Fruit fly (Drosophila melanogaster) whole organism, embryonic: Measurements from ENCODE around the gene CG9393.

Source experiments
- Aef1 ChIP-seq: fragments of 200-800 bp; sonication (Bioruptor generic); IDR thresholded peaks from 3 replicates; pipeline ENCODE4 v1.3.6; 2022; ENCODE audit warnings: missing biosample characterization, missing genetic modification characterization
- Asciz ChIP-seq: fragments of 200-800 bp; sonication (Bioruptor generic); optimal IDR thresholded peaks from 2 replicates; lab custom pipeline; 2017; ENCODE audit warnings: missing biosample characterization, mild to moderate bottlenecking, missing genetic modification characterization, missing genetic modification reagents
- CG10543 ChIP-seq: fragments of 200-800 bp; sonication (Bioruptor generic); optimal IDR thresholded peaks from 3 replicates; lab custom pipeline; 2017; ENCODE audit warnings: missing biosample characterization, mild to moderate bottlenecking, missing genetic modification characterization, moderate library complexity
- CG10979 ChIP-seq: fragments of 200-800 bp; sonication (Bioruptor generic); optimal IDR thresholded peaks from 2 replicates; lab custom pipeline; 2018; ENCODE audit warnings: missing biosample characterization, mild to moderate bottlenecking, missing genetic modification characterization, moderate library complexity
- CG11093 ChIP-seq: fragments of 200-800 bp; sonication (Bioruptor generic); IDR thresholded peaks from 3 replicates; pipeline ENCODE4 v1.3.6; 2022; ENCODE audit warnings: missing biosample characterization, missing genetic modification characterization
- CG11504 ChIP-seq: fragments of 200-800 bp; sonication (Bioruptor generic); optimal IDR thresholded peaks from 3 replicates; lab custom pipeline; 2019; ENCODE audit warnings: missing biosample characterization, mild to moderate bottlenecking, missing genetic modification characterization, moderate library complexity
- CG12659 ChIP-seq: fragments of 200-800 bp; sonication (Bioruptor generic); optimal IDR thresholded peaks from 3 replicates; lab custom pipeline; 2017; ENCODE audit warnings: mild to moderate bottlenecking, missing biosample characterization, missing genetic modification reagents, missing genetic modification characterization
- CG14441 ChIP-seq: fragments of 200-800 bp; sonication (Bioruptor generic); IDR thresholded peaks from 2 replicates; pipeline ENCODE4 v1.3.6; 2022; ENCODE audit warnings: missing biosample characterization, missing genetic modification characterization
- CG14710 ChIP-seq: fragments of 200-800 bp; sonication (Bioruptor generic); optimal IDR thresholded peaks from 3 replicates; lab custom pipeline; 2019; ENCODE audit warnings: missing biosample characterization, mild to moderate bottlenecking, missing genetic modification characterization, moderate library complexity
- CG1602 ChIP-seq: fragments of 200-800 bp; sonication (Bioruptor generic); optimal IDR thresholded peaks from 3 replicates; lab custom pipeline; 2016; ENCODE audit warnings: missing biosample characterization, missing genetic modification characterization
- CG1647 ChIP-seq: fragments of 200-800 bp; sonication (Bioruptor generic); optimal IDR thresholded peaks from 3 replicates; lab custom pipeline; 2016; ENCODE audit warnings: missing biosample characterization, missing genetic modification characterization
- CG17612 ChIP-seq: fragments of 200-800 bp; sonication (Bioruptor generic); IDR thresholded peaks from 2 replicates; pipeline ENCODE4 v1.3.6; 2022; ENCODE audit warnings: missing biosample characterization, missing genetic modification characterization
- CG17912 ChIP-seq: fragments of 200-800 bp; sonication (Bioruptor generic); optimal IDR thresholded peaks from 2 replicates; lab custom pipeline; 2018; ENCODE audit warnings: missing biosample characterization, mild to moderate bottlenecking, missing genetic modification characterization
- CG2129 ChIP-seq: fragments of 200-800 bp; sonication (Bioruptor generic); IDR thresholded peaks from 2 replicates; pipeline ENCODE4 v1.3.6; 2022; ENCODE audit warnings: missing biosample characterization, missing genetic modification characterization; ENCODE audit not compliant: partially characterized antibody
- CG30431 ChIP-seq: fragments of 200-800 bp; sonication (Bioruptor generic); optimal IDR thresholded peaks from 2 replicates; lab custom pipeline; 2017; ENCODE audit warnings: missing biosample characterization, missing genetic modification characterization
- CG34224 ChIP-seq: fragments of 200-800 bp; sonication (Bioruptor generic); IDR thresholded peaks from 3 replicates; pipeline ENCODE4 v1.3.6; 2022; ENCODE audit warnings: missing biosample characterization, missing genetic modification characterization; ENCODE audit not compliant: partially characterized antibody
- CG3726 ChIP-seq: fragments of 200-800 bp; sonication (Bioruptor generic); IDR thresholded peaks from 3 replicates; pipeline ENCODE4, ENCODE4 v1.3.6; 2022; ENCODE audit warnings: missing biosample characterization, missing genetic modification characterization
- CG3847 ChIP-seq: fragments of 200-800 bp; sonication (Bioruptor generic); IDR thresholded peaks from 2 replicates; pipeline ENCODE4 v1.3.6; 2022; ENCODE audit warnings: missing biosample characterization, missing genetic modification characterization
- CG4328 ChIP-seq: fragments of 200-800 bp; sonication (Bioruptor generic); optimal IDR thresholded peaks from 3 replicates; lab custom pipeline; 2017; ENCODE audit warnings: missing biosample characterization, missing genetic modification reagents, missing genetic modification characterization
- CG4404 ChIP-seq: fragments of 200-800 bp; sonication (Bioruptor generic); IDR thresholded peaks from 2 replicates; pipeline ENCODE4 v1.3.6; 2022; ENCODE audit warnings: missing biosample characterization, missing genetic modification characterization
- CG8944 ChIP-seq: fragments of 200-800 bp; sonication (Bioruptor generic); optimal IDR thresholded peaks from 3 replicates; lab custom pipeline; 2016; ENCODE audit warnings: missing biosample characterization, missing genetic modification characterization
- Dref ChIP-seq: fragments of 200-800 bp; sonication (Bioruptor generic); IDR thresholded peaks from 2 replicates; pipeline ENCODE4 v1.3.6; 2022; ENCODE audit warnings: missing biosample characterization, missing genetic modification characterization
- Gug ChIP-seq: fragments of 200-800 bp; sonication (Bioruptor generic); IDR thresholded peaks from 4 replicates; pipeline ENCODE4 v1.3.6; 2022; ENCODE audit warnings: missing biosample characterization, missing genetic modification characterization
- HLHmδ ChIP-seq: fragments of 200-800 bp; sonication (Bioruptor generic); optimal IDR thresholded peaks from 2 replicates; lab custom pipeline; 2018; ENCODE audit warnings: missing biosample characterization, mild to moderate bottlenecking, missing genetic modification characterization, moderate library complexity
- HmgD ChIP-seq: fragments of 200-800 bp; sonication (Bioruptor generic); optimal IDR thresholded peaks from 3 replicates; lab custom pipeline; 2016; ENCODE audit warnings: missing biosample characterization, missing genetic modification characterization
- Hr3 ChIP-seq: fragments of 200-800 bp; sonication (Bioruptor generic); optimal IDR thresholded peaks from 3 replicates; lab custom pipeline; 2016; ENCODE audit warnings: missing biosample characterization, missing genetic modification characterization
- NC2α ChIP-seq: fragments of 200-800 bp; sonication (Bioruptor generic); optimal IDR thresholded peaks from 2 replicates; lab custom pipeline; 2016; ENCODE audit warnings: missing biosample characterization, missing genetic modification characterization
- NFAT ChIP-seq: fragments of 200-800 bp; sonication (Bioruptor generic); IDR thresholded peaks from 2 replicates; pipeline ENCODE4 v1.3.6; 2022; ENCODE audit warnings: missing biosample characterization, missing genetic modification characterization
- PHDP ChIP-seq: fragments of 200-800 bp; sonication (Bioruptor generic); optimal IDR thresholded peaks from 3 replicates; lab custom pipeline; 2018; ENCODE audit warnings: missing biosample characterization, mild to moderate bottlenecking, missing genetic modification characterization, moderate library complexity
- Scr ChIP-seq: fragments of 200-800 bp; sonication (Bioruptor generic); IDR thresholded peaks from 2 replicates; pipeline ENCODE4 v1.3.6; 2022; ENCODE audit warnings: missing biosample characterization, missing genetic modification characterization; ENCODE audit not compliant: partially characterized antibody
- Sry-β ChIP-seq: fragments of 200-800 bp; sonication (Bioruptor generic); optimal IDR thresholded peaks from 2 replicates; lab custom pipeline; 2018; ENCODE audit warnings: missing biosample characterization, mild to moderate bottlenecking, missing genetic modification characterization, moderate library complexity
- Vsx1 ChIP-seq: fragments of 200-800 bp; sonication (Bioruptor generic); optimal IDR thresholded peaks from 2 replicates; lab custom pipeline; 2017; ENCODE audit warnings: missing biosample characterization, mild to moderate bottlenecking, missing genetic modification characterization, missing genetic modification reagents
- ab ChIP-seq: fragments of 200-800 bp; sonication (Bioruptor generic); optimal IDR thresholded peaks from 2 replicates; lab custom pipeline; 2016; ENCODE audit warnings: missing biosample characterization, missing genetic modification characterization
- caup ChIP-seq: fragments of 200-800 bp; sonication (Bioruptor generic); optimal IDR thresholded peaks from 3 replicates; lab custom pipeline; 2017; ENCODE audit warnings: missing biosample characterization, mild to moderate bottlenecking, missing genetic modification characterization, moderate library complexity; ENCODE audit not compliant: severe bottlenecking
- danr ChIP-seq: fragments of 200-800 bp; sonication (Bioruptor generic); IDR thresholded peaks from 2 replicates; pipeline ENCODE4 v1.3.6; 2022; ENCODE audit warnings: missing biosample characterization, missing genetic modification characterization
- disco-r ChIP-seq: fragments of 200-800 bp; sonication (Bioruptor generic); optimal IDR thresholded peaks from 2 replicates; lab custom pipeline; 2016; ENCODE audit warnings: missing biosample characterization, missing genetic modification characterization
- ems ChIP-seq: fragments of 200-800 bp; sonication (Bioruptor generic); optimal IDR thresholded peaks from 3 replicates; lab custom pipeline; 2016; ENCODE audit warnings: missing biosample characterization, missing genetic modification characterization
- en ChIP-seq: fragments of 200-800 bp; sonication (Bioruptor generic); optimal IDR thresholded peaks from 2 replicates; lab custom pipeline; 2016; ENCODE audit warnings: missing biosample characterization, missing genetic modification characterization
- fu2 ChIP-seq: fragments of 200-800 bp; sonication (Bioruptor generic); optimal IDR thresholded peaks from 2 replicates; lab custom pipeline; 2016; ENCODE audit warnings: missing biosample characterization, missing genetic modification characterization
- gro ChIP-seq: fragments of 200-800 bp; sonication (Bioruptor generic); optimal IDR thresholded peaks from 2 replicates; lab custom pipeline; 2016; ENCODE audit warnings: missing biosample characterization, missing genetic modification characterization
- ind ChIP-seq: fragments of 200-800 bp; sonication (Bioruptor generic); optimal IDR thresholded peaks from 3 replicates; lab custom pipeline; 2016; ENCODE audit warnings: missing biosample characterization, missing genetic modification characterization
- lbe ChIP-seq: fragments of 200-800 bp; sonication (Bioruptor generic); optimal IDR thresholded peaks from 2 replicates; lab custom pipeline; 2016; ENCODE audit warnings: missing biosample characterization, mild to moderate bottlenecking, missing genetic modification characterization
- maf-S ChIP-seq: fragments of 200-800 bp; sonication (Bioruptor generic); optimal IDR thresholded peaks from 2 replicates; lab custom pipeline; 2016; ENCODE audit warnings: missing biosample characterization, missing genetic modification characterization
- org-1 ChIP-seq: fragments of 200-800 bp; sonication (Bioruptor generic); optimal IDR thresholded peaks from 2 replicates; lab custom pipeline; 2017; ENCODE audit warnings: missing biosample characterization, missing genetic modification characterization
- pros ChIP-seq: fragments of 200-800 bp; sonication (Bioruptor generic); optimal IDR thresholded peaks from 3 replicates; lab custom pipeline; 2019; ENCODE audit warnings: missing biosample characterization, mild to moderate bottlenecking, missing genetic modification characterization, moderate library complexity
- sd ChIP-seq: fragments of 200-800 bp; sonication (Bioruptor generic); optimal IDR thresholded peaks from 3 replicates; lab custom pipeline; 2018; ENCODE audit warnings: missing biosample characterization, mild to moderate bottlenecking, missing genetic modification characterization, moderate library complexity
- slbo ChIP-seq: fragments of 200-800 bp; sonication (Bioruptor generic); IDR thresholded peaks from 2 replicates; pipeline ENCODE4 v1.3.6; 2022; ENCODE audit warnings: missing biosample characterization, missing genetic modification characterization
- stc ChIP-seq: fragments of 200-800 bp; sonication (Bioruptor generic); IDR thresholded peaks from 2 replicates; pipeline ENCODE4 v1.3.6; 2022; ENCODE audit warnings: missing biosample characterization, missing genetic modification characterization
- unc-4 ChIP-seq: fragments of 200-800 bp; sonication (Bioruptor generic); IDR thresholded peaks from 2 replicates; pipeline ENCODE4 v1.3.6; 2022; ENCODE audit warnings: missing biosample characterization, missing genetic modification characterization; ENCODE audit not compliant: partially characterized antibody
- unpg ChIP-seq: fragments of 200-800 bp; sonication (Bioruptor generic); optimal IDR thresholded peaks from 3 replicates; lab custom pipeline; 2018; ENCODE audit warnings: missing biosample characterization, mild to moderate bottlenecking, missing genetic modification characterization, moderate library complexity

The CG9393 gene

DNA sequence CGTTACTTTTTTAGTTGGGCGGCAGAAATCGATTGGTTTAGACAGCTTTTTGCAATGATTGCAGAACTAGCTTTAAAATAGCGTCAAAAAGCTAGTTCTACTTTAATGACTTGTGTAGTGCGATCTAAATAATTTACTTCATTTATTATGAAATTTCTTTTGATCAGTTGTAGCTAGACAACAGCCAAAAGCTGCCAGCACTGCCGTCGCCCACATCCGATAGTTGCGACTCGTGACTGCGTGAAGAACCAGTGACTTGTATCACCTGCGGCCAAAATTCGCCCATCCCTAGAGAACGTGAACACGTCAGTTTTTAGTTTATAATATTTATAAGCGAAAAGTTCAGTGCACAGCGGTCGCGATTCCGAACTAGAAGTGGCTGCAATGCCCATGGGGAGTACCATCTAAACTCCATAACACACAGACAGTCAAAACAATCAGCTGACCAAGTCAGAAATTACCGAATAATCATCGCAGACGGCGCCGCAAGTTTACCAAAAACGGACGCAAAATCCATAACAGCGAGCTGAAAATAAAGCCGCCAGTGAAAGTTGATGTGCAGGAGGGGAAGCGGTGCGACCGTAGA lies 23.3 kb upstream of the CG9393 start, which contains the start of gene P58IPK (continued):
- peak; percentile 41 for TF ChIP-seq lbe (GFP tag; lab: Kevin White, UChicago)
- TF ChIP-seq CG10543 (GFP tag; lab: Kevin White, UChicago): peak; percentile 7
- peak; percentile 77 for TF ChIP-seq CG3847
- TF ChIP-seq CG1602 (GFP tag; lab: Kevin White, UChicago): peak; percentile 44
- TF ChIP-seq caup (GFP tag; lab: Kevin White, UChicago): peak; percentile 40
- no peak for TF ChIP-seq ab (GFP tag; lab: Kevin White, UChicago)
- peak; percentile 32 for TF ChIP-seq CG10979
- no peak for TF ChIP-seq CG11093 (GFP tag; lab: Robert Waterston, UW)
- TF ChIP-seq ems (GFP tag; lab: Kevin White, UChicago): peak; percentile 74
- no peak for TF ChIP-seq org-1 (GFP tag; lab: Kevin White, UChicago)
- TF ChIP-seq maf-S (GFP tag; lab: Kevin White, UChicago): peak; percentile 67
- TF ChIP-seq en: peak; percentile 14
- TF ChIP-seq unpg (GFP tag; lab: Kevin White, UChicago): peak; percentile 14
- TF ChIP-seq CG12659 (GFP tag; lab: Kevin White, UChicago): peak; percentile 83
- TF ChIP-seq CG4328: no peak
- TF ChIP-seq HLHmδ (GFP tag; lab: Kevin White, UChicago): no peak
- TF ChIP-seq NC2α (GFP tag; lab: Kevin White, UChicago): peak; percentile 28
- TF ChIP-seq stc: no peak; the same call in 1 of the 2 replicates
- TF ChIP-seq sd: no peak
- TF ChIP-seq CG14710 (tag; lab: Kevin White, UChicago): peak; percentile 73
- TF ChIP-seq danr: no peak
- TF ChIP-seq CG17912 (GFP tag; lab: Kevin White, UChicago): no peak
- peak; percentile 56 for TF ChIP-seq fu2 (GFP tag; lab: Kevin White, UChicago)
- peak; percentile 91 for TF ChIP-seq slbo (GFP tag; lab: Robert Waterston, UW)
- peak; percentile 89 for TF ChIP-seq Gug
- peak; percentile 65 for TF ChIP-seq CG8944 (GFP tag; lab: Kevin White, UChicago)
- peak; percentile 10 for TF ChIP-seq disco-r
- peak; percentile 72 for TF ChIP-seq NFAT (GFP tag; lab: Robert Waterston, UW)
- TF ChIP-seq CG14441 (GFP tag; lab: Robert Waterston, UW): peak; percentile 77
- TF ChIP-seq Sry-β: peak; percentile 98
- peak; percentile 83 for TF ChIP-seq CG2129
- no peak for TF ChIP-seq Vsx1 (GFP tag; lab: Kevin White, UChicago)
- peak; percentile 82 for TF ChIP-seq gro (GFP tag; lab: Kevin White, UChicago)
- no peak for TF ChIP-seq CG11504
- TF ChIP-seq HmgD (GFP tag; lab: Kevin White, UChicago): peak; percentile 62
- no peak for TF ChIP-seq Asciz (GFP tag; lab: Kevin White, UChicago)
- TF ChIP-seq Dref (GFP tag; lab: Robert Waterston, UW): peak; percentile 65
- peak; percentile 92 for TF ChIP-seq Scr (GFP tag; lab: Robert Waterston, UW)
- TF ChIP-seq CG1647 (GFP tag; lab: Kevin White, UChicago): peak; percentile 57
- TF ChIP-seq Aef1: peak; percentile 32; the same call in 2 of the 3 replicates
- peak; percentile 59; the same call in 1 of the 3 replicates for TF ChIP-seq CG3726 (GFP tag; lab: Robert Waterston, UW)
- peak; percentile 1 for TF ChIP-seq CG30431
- TF ChIP-seq CG34224 (GFP tag; lab: Robert Waterston, UW): peak; percentile 92
- TF ChIP-seq CG17612: no peak
- no peak for TF ChIP-seq pros
- TF ChIP-seq CG4404 (GFP tag; lab: Robert Waterston, UW): peak; percentile 50; the same call in 1 of the 2 replicates
- TF ChIP-seq unc-4 (GFP tag; lab: Robert Waterston, UW): peak; percentile 91
- peak; percentile 36 for TF ChIP-seq PHDP (tag; lab: Kevin White, UChicago)
- peak; percentile 46 for TF ChIP-seq Hr3
- peak; percentile 72 for TF ChIP-seq ind
